Worm (Caenorhabditis elegans) whole organism, midembryonic: ENCODE results near the gene R04B5.1.

Experiments used
- T22C8.4 ChIP-seq: fragments of 200-800 bp; sonication (Bioruptor generic); IDR thresholded peaks from 2 replicates; pipeline ENCODE4 v1.3.6; 2022; ENCODE audit warnings: missing genetic modification characterization, missing compliant biosample characterization
- cog-1 ChIP-seq: sonication (generic microtip); optimal IDR thresholded peaks from 2 replicates; lab custom pipeline; 2016; ENCODE audit warnings: missing genetic modification characterization, missing compliant biosample characterization
- flt-1 ChIP-seq: fragments of 200-800 bp; sonication (Bioruptor generic); IDR thresholded peaks from 2 replicates; pipeline ENCODE4 v1.3.6; 2022; ENCODE audit warnings: missing genetic modification characterization, missing compliant biosample characterization
- klf-2 ChIP-seq: fragments of 200-800 bp; sonication (Bioruptor generic); conservative IDR thresholded peaks from 2 replicates; pipeline ENCODE4 v1.3.6; 2022; ENCODE audit warnings: missing genetic modification reagents, missing genetic modification characterization, missing compliant biosample characterization
- med-1 ChIP-seq: sonication (generic microtip); optimal IDR thresholded peaks from 2 replicates; lab custom pipeline; 2017; ENCODE audit warnings: missing genetic modification characterization, mild to moderate bottlenecking, missing compliant biosample characterization, antibody characterized with exemption, missing genetic modification reagents; ENCODE audit not compliant: insufficient read depth
- ref-1 ChIP-seq: fragments of 200-800 bp; sonication (Bioruptor generic); conservative IDR thresholded peaks from 2 replicates; pipeline ENCODE4 v1.3.6; 2022; ENCODE audit warnings: missing genetic modification reagents, missing genetic modification characterization, missing compliant biosample characterization
- tab-1 ChIP-seq: fragments of 200-800 bp; sonication (Bioruptor generic); IDR thresholded peaks from 2 replicates; pipeline ENCODE4 v1.3.6; 2022; ENCODE audit warnings: missing genetic modification characterization, missing compliant biosample characterization
- ztf-23 ChIP-seq: fragments of 200-800 bp; sonication (Bioruptor generic); IDR thresholded peaks from 2 replicates; pipeline ENCODE4 v1.3.6; 2022; ENCODE audit warnings: missing genetic modification reagents, missing genetic modification characterization, missing compliant biosample characterization
- ztf-29 ChIP-seq: fragments of 200-800 bp; sonication (Bioruptor generic); IDR thresholded peaks from 2 replicates; pipeline ENCODE4 v1.3.6; 2022; ENCODE audit warnings: missing genetic modification reagents, missing genetic modification characterization, missing compliant biosample characterization

R04B5.1 gene

ce11 chrV:10111129-10111528 is 33.0 kb upstream of the R04B5.1 start:
- no peak for TF ChIP-seq tab-1 (GFP tag; lab: Robert Waterston, UW)
- no peak for TF ChIP-seq ref-1 (GFP tag; lab: Robert Waterston, UW)
- no peak for TF ChIP-seq ztf-29 (GFP tag; lab: Robert Waterston, UW)

- TF ChIP-seq flt-1 (no peak), T22C8.4 (GFP tag; lab: Robert Waterston, UW) (no peak), klf-2 (GFP tag; lab: Robert Waterston, UW) (no peak), cog-1 (no peak), tab-1 (GFP tag; lab: Robert Waterston, UW) (no peak)
These were observed 29.2 kb upstream of the R04B5.1 start, which contains the start of gene C08B6.11 for ce11 chrV:10107309-10107708. TSS of gene C08B6.11 (plus strand) at chrV:10107609.

- no peak for TF ChIP-seq tab-1 (GFP tag; lab: Robert Waterston, UW)
- TF ChIP-seq klf-2 (GFP tag; lab: Robert Waterston, UW): no peak
These were observed 27.3 kb upstream of the R04B5.1 start, which contains the start of gene C08B6.2 for ce11 chrV:10105412-10105811. TSS of gene C08B6.2 (plus strand) at chrV:10105712.

DNA sequence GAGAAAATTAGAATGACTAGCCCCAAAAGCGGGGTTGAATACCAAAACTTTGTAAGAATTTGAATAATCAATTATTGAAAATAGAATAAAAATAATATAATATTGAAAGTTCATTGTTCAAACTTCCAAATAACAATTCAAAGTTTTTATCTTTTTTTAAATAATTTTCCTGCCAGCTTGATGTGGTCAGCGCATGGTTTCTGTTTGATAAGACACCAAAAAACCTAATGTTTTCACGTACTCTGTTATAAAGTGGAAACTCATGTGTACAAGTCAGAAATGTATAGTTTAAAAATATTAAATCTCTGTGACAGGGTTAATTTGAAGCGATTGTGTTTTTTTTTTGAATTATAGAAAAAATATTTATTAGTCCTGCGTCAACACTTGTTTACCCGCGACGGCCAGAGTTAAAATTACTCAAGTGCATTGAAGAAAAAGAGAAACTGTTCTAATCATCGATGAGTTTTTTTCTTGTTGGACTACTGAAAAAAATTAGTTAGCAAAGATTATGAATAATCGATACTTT is 26.7 kb upstream of the R04B5.1 start, which contains the start of gene ugt-17:
TSS of gene ugt-17 (minus strand) at position 180 of the 526 bp plus-strand sequence.
- no peak for TF ChIP-seq T22C8.4 (GFP tag; lab: Robert Waterston, UW)
- no peak for TF ChIP-seq ztf-29 (GFP tag; lab: Robert Waterston, UW)
- TF ChIP-seq klf-2 (GFP tag; lab: Robert Waterston, UW): no peak
- no peak for TF ChIP-seq ztf-23 (GFP tag; lab: Robert Waterston, UW)
- no peak for TF ChIP-seq tab-1 (GFP tag; lab: Robert Waterston, UW)
- no peak for TF ChIP-seq med-1
- no peak for TF ChIP-seq flt-1
- TF ChIP-seq ref-1 (GFP tag; lab: Robert Waterston, UW): no peak

DNA sequence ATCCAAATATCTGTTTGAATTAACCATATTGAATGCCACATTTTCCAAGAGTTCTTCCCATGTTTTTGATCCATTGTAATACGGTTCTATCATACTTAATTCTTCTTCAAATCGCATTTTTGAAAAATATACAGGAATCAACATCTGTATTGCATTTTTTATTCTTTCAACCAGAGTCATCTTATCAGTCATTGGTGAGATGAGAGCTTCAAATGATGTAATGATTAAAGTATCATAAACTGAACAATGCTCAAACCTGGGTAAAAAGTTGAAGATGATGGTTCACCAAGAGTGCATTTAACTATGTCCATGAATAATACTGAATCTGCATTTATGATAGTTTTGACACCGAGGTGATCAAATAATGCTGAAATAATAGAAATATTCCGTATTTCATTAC is 25.7 kb upstream of the R04B5.1 start:
- no peak for TF ChIP-seq tab-1 (GFP tag; lab: Robert Waterston, UW)
- TF ChIP-seq flt-1: no peak
- no peak for TF ChIP-seq ztf-29 (GFP tag; lab: Robert Waterston, UW)
- no peak for TF ChIP-seq cog-1
- no peak for TF ChIP-seq med-1
- no peak for TF ChIP-seq ref-1 (GFP tag; lab: Robert Waterston, UW)
- TF ChIP-seq ztf-23 (GFP tag; lab: Robert Waterston, UW): no peak
- no peak for TF ChIP-seq klf-2 (GFP tag; lab: Robert Waterston, UW)
- TF ChIP-seq T22C8.4 (GFP tag; lab: Robert Waterston, UW): no peak

- no peak for TF ChIP-seq T22C8.4 (GFP tag; lab: Robert Waterston, UW)
- no peak for TF ChIP-seq tab-1 (GFP tag; lab: Robert Waterston, UW)
- no peak for TF ChIP-seq ztf-23 (GFP tag; lab: Robert Waterston, UW)
- no peak for TF ChIP-seq flt-1
- no peak for TF ChIP-seq klf-2 (GFP tag; lab: Robert Waterston, UW)
- TF ChIP-seq ref-1 (GFP tag; lab: Robert Waterston, UW): no peak
- TF ChIP-seq ztf-29 (GFP tag; lab: Robert Waterston, UW): no peak
- TF ChIP-seq cog-1: no peak
- TF ChIP-seq med-1: no peak
These were observed 23.8 kb upstream of the R04B5.1 start, which contains the start of gene C08B6.14 for ce11 chrV:10101916-10102315. TSS of gene C08B6.14 (minus strand) at chrV:10102016.

ce11 chrV:10098429-10098828 is 20.3 kb upstream of the R04B5.1 start, which contains the start of gene ugt-47:
TSS of gene ugt-47 (minus strand) at chrV:10098597.
- TF ChIP-seq tab-1 (GFP tag; lab: Robert Waterston, UW): no peak
- TF ChIP-seq klf-2 (GFP tag; lab: Robert Waterston, UW): no peak
- no peak for TF ChIP-seq ztf-29 (GFP tag; lab: Robert Waterston, UW)
- no peak for TF ChIP-seq flt-1

DNA sequence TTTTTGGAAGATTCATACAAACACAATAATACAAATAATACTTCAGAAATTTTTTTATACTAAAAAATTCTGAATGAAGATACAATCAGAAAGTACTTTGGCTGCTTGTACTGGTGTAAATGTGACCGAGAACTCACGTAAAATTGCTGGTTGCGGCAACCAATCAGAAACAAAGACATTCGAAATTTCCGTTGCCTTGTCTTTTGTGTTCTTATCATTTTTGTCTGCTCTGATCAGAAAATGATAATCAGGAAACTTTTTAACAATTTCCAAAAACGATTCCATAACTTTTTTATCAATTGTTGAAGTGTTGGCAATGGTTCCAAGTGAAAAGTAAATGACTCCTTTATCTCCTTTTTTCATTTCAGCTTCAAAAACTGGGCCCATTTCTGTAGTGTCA is 18.8 kb upstream of the R04B5.1 start:
- no peak for TF ChIP-seq ztf-29 (GFP tag; lab: Robert Waterston, UW)
- TF ChIP-seq cog-1: no peak
- no peak for TF ChIP-seq T22C8.4 (GFP tag; lab: Robert Waterston, UW)
- TF ChIP-seq tab-1 (GFP tag; lab: Robert Waterston, UW): no peak
- no peak for TF ChIP-seq flt-1
- no peak for TF ChIP-seq ztf-23 (GFP tag; lab: Robert Waterston, UW)
- no peak for TF ChIP-seq klf-2 (GFP tag; lab: Robert Waterston, UW)
- TF ChIP-seq ref-1 (GFP tag; lab: Robert Waterston, UW): no peak
- no peak for TF ChIP-seq med-1

ce11 chrV:10094374-10094773 is 16.2 kb upstream of the R04B5.1 start, which contains the start of gene srd-49:
TSS of gene srd-49 (plus strand) at chrV:10094674.
- TF ChIP-seq med-1: no peak
- no peak for TF ChIP-seq ref-1 (GFP tag; lab: Robert Waterston, UW)
- TF ChIP-seq ztf-29 (GFP tag; lab: Robert Waterston, UW): no peak
- TF ChIP-seq klf-2 (GFP tag; lab: Robert Waterston, UW): no peak
- no peak for TF ChIP-seq T22C8.4 (GFP tag; lab: Robert Waterston, UW)
- TF ChIP-seq cog-1: no peak
- no peak for TF ChIP-seq flt-1
- TF ChIP-seq tab-1 (GFP tag; lab: Robert Waterston, UW): no peak
- TF ChIP-seq ztf-23 (GFP tag; lab: Robert Waterston, UW): no peak

DNA sequence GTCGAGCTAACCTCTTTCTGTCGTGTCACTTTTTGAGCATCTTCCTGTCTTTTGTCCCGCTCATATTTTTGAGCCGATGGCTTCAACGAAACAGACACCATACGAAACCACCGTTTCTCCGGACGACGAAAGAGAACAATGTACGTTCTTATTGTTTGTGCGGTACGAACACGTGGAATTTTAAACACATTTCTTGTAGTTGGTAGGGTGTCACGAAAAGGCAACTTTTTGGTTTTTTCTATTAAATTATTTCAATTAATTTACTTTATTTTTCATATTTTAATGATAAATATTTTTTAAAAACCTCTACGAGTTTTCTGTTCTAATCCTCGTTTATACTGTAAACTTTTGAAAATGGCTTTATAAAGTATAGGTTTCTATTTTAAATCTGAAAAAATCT is 13.0 kb upstream of the R04B5.1 start, which contains the start of gene R04B5.11:
TSS of gene R04B5.11 (minus strand) at position 101 of the 400 bp plus-strand sequence.
- no peak for TF ChIP-seq tab-1 (GFP tag; lab: Robert Waterston, UW)
- no peak for TF ChIP-seq med-1
- TF ChIP-seq ref-1 (GFP tag; lab: Robert Waterston, UW): no peak
- no peak for TF ChIP-seq klf-2 (GFP tag; lab: Robert Waterston, UW)
- no peak for TF ChIP-seq cog-1
- no peak for TF ChIP-seq T22C8.4 (GFP tag; lab: Robert Waterston, UW)
- TF ChIP-seq flt-1: no peak
- TF ChIP-seq ztf-29 (GFP tag; lab: Robert Waterston, UW): no peak
- no peak for TF ChIP-seq ztf-23 (GFP tag; lab: Robert Waterston, UW)
